Worm (Caenorhabditis elegans): ENCODE measurements around the gene F28A12.3.

Gene F28A12.3

DNA sequence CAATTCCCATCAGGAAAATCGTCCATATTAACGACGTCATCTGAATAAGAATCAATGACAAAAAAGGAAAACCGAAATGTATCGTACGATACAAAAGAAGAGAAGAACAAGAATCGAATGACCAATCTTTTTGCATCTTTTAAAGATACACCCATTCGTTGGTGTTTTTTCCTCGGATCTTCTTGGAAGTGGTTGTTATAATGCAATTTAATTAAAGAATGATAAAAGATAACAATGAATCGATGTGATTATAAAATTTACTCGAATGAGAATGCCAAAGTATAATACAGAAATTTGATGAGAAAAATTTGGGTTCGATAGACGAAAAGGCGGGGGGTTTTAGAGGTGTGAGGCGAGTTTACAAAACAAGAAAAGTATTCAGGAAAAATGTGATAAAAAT is 12.1 kb downstream of the F28A12.3 start, which contains the start of gene F41E6.12:
Gene F41E6.12, minus strand, starts transcription at position 101 of the 400 bp plus-strand sequence.
- TF ChIP-seq C34F6.9 (tag; optimal IDR thresholded peaks at IDR 0.05), result no peak
- no peak for TF ChIP-seq zag-1 (tag; optimal IDR thresholded peaks at IDR 0.05)
- TF ChIP-seq nhr-6 (tag; optimal IDR thresholded peaks at IDR 0.05), result no peak
- no peak for TF ChIP-seq nhr-12 (tag; optimal IDR thresholded peaks at IDR 0.05)
- no peak for TF ChIP-seq nhr-77 (tag; optimal IDR thresholded peaks at IDR 0.05)
- no peak for TF ChIP-seq mdl-1 (tag; optimal IDR thresholded peaks at IDR 0.05)
- no peak for TF ChIP-seq egl-27 (tag; optimal IDR thresholded peaks at IDR 0.05)
- no peak for TF ChIP-seq skn-1 (tag; optimal IDR thresholded peaks at IDR 0.05)
- TF ChIP-seq nhr-21 (tag; optimal IDR thresholded peaks at IDR 0.05), result no peak
- no peak for TF ChIP-seq mbf-1 (tag; optimal IDR thresholded peaks at IDR 0.05)
- no peak for TF ChIP-seq fos-1 (tag; optimal IDR thresholded peaks at IDR 0.05)
- no peak for TF ChIP-seq sem-4 (tag; optimal IDR thresholded peaks at IDR 0.05)

- TF ChIP-seq ceh-16 (tag; optimal IDR thresholded peaks at IDR 0.05) (no peak), sem-4 (tag; optimal IDR thresholded peaks at IDR 0.05) (no peak), unc-55 (GFP tag; optimal IDR thresholded peaks at IDR 0.05) (no peak), lin-13 (GFP tag; optimal IDR thresholded peaks at IDR 0.05) (no peak), nhr-12 (tag; optimal IDR thresholded peaks at IDR 0.05) (no peak), Y55F3AM.14 (GFP tag; optimal IDR thresholded peaks at IDR 0.05) (no peak), alr-1 (tag; optimal IDR thresholded peaks at IDR 0.05) (no peak), nhr-21 (tag; optimal IDR thresholded peaks at IDR 0.05) (no peak), lsy-2 (tag; optimal IDR thresholded peaks at IDR 0.05) (no peak), F13H6.1 (tag; optimal IDR thresholded peaks at IDR 0.05) (no peak), fos-1 (tag; optimal IDR thresholded peaks at IDR 0.05) (no peak)
Measured at ce11 chrV:8627580-8627979, 13.6 kb downstream of the F28A12.3 start.

ce11 chrV:8626406-8626805 is 14.8 kb downstream of the F28A12.3 start:
- no peak for TF ChIP-seq aly-2 (tag; optimal IDR thresholded peaks at IDR 0.05)
- TF ChIP-seq fos-1 (tag; optimal IDR thresholded peaks at IDR 0.05), result no peak
- no peak for TF ChIP-seq nhr-77 (tag; optimal IDR thresholded peaks at IDR 0.05)
- TF ChIP-seq elt-3 (tag; optimal IDR thresholded peaks at IDR 0.05), result no peak
- TF ChIP-seq mdl-1 (tag; optimal IDR thresholded peaks at IDR 0.05), result no peak
- no peak for TF ChIP-seq unc-55 (GFP tag; optimal IDR thresholded peaks at IDR 0.05)
- TF ChIP-seq gmeb-1 (tag; optimal IDR thresholded peaks at IDR 0.05), result no peak
- no peak for TF ChIP-seq C34F6.9 (tag; optimal IDR thresholded peaks at IDR 0.05)

- TF ChIP-seq unc-55 (GFP tag; optimal IDR thresholded peaks at IDR 0.05), result peak; percentile 10
- TF ChIP-seq gmeb-1 (tag; optimal IDR thresholded peaks at IDR 0.05), result no peak
Measured at ce11 chrV:8623754-8624153, 17.4 kb downstream of the F28A12.3 start, which contains the start of gene F41E6.17. Gene F41E6.17, plus strand, starts transcription at chrV:8624101.

DNA sequence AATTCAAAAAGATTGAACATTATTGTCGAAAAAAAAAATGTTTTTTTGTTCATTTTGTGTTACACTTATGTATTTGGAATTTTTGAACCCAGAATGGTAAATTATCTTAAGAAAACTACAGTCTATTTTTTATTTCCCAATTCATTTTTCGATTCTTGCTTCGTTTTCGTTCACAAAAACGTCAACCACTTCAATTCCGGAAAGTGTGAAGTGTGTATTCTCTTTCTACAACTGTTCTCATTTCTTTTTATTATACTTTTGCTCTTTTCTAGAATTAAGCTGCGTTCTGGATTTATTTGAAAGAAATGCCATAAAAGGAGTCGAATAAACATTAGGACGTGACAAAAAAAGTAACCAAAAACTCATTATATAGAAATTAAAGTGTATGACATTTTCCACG is 18.9 kb downstream of the F28A12.3 start, which contains the start of gene F41E6.1:
Gene F41E6.1, plus strand, starts transcription at position 301 of the 400 bp plus-strand sequence.
- TF ChIP-seq sma-9 (GFP tag; optimal IDR thresholded peaks at IDR 0.05) (no peak), sma-9 (tag; optimal IDR thresholded peaks at IDR 0.05) (no peak), ztf-1 (GFP tag; conservative IDR thresholded peaks at IDR 0.05) (no peak), egl-27 (tag; optimal IDR thresholded peaks at IDR 0.05) (no peak), mab-5 (tag; optimal IDR thresholded peaks at IDR 0.05) (no peak), unc-62 (GFP tag; optimal IDR thresholded peaks at IDR 0.05) (no peak), nhr-237 (tag; optimal IDR thresholded peaks at IDR 0.05) (no peak), gmeb-1 (tag; optimal IDR thresholded peaks at IDR 0.05) (no peak), nhr-11 (tag; optimal IDR thresholded peaks at IDR 0.05) (no peak), ztf-11 (tag; optimal IDR thresholded peaks at IDR 0.05) (no peak), aly-2 (tag; optimal IDR thresholded peaks at IDR 0.05) (no peak), Y55F3AM.14 (GFP tag; optimal IDR thresholded peaks at IDR 0.05) (no peak), ZK546.5 (tag; optimal IDR thresholded peaks at IDR 0.05) (no peak), unc-39 (tag; optimal IDR thresholded peaks at IDR 0.05) (no peak), dmd-4 (tag; optimal IDR thresholded peaks at IDR 0.05) (no peak), lsy-2 (tag; optimal IDR thresholded peaks at IDR 0.05) (no peak), F13H6.1 (tag; optimal IDR thresholded peaks at IDR 0.05) (no peak), lin-11 (tag; optimal IDR thresholded peaks at IDR 0.05) (no peak), R02D3.7 (tag; optimal IDR thresholded peaks at IDR 0.05) (no peak), ceh-82 (tag; optimal IDR thresholded peaks at IDR 0.05) (no peak), zag-1 (tag; optimal IDR thresholded peaks at IDR 0.05) (no peak)
